Fruit fly (Drosophila melanogaster) Kc167 (cell line): ENCODE data around the gene CG5191.

ENCODE experiments used
- Myc ChIP-seq: fragments of >200 bp; optimal IDR thresholded peaks from 2 replicates; lab custom pipeline; 2017; ENCODE audit warnings: missing external identifiers
- Sin3A ChIP-seq: fragments of >200 bp; optimal IDR thresholded peaks from 2 replicates; lab custom pipeline; 2018; ENCODE audit warnings: missing external identifiers
- h ChIP-seq: fragments of >200 bp; optimal IDR thresholded peaks from 3 replicates; lab custom pipeline; 2018; ENCODE audit warnings: missing external identifiers
- insv ChIP-seq: fragments of >200 bp; optimal IDR thresholded peaks from 3 replicates; lab custom pipeline; 2018; ENCODE audit warnings: missing external identifiers
- psq ChIP-seq: fragments of >200 bp; optimal IDR thresholded peaks from 2 replicates; lab custom pipeline; 2017; ENCODE audit warnings: missing external identifiers
- ttk ChIP-seq: sonication (Bioruptor generic); optimal IDR thresholded peaks from 2 replicates; lab custom pipeline; 2017; ENCODE audit warnings: missing external identifiers

Gene CG5191

dm6 chr3R:20560668-20561226 is at the start of gene CG5191:
TSS of gene CG5191 (plus strand) at chr3R:20560865.
- TF ChIP-seq Sin3A (no peak), insv (no peak), Myc (no peak), ttk (lab: Kevin White, UChicago) (no peak)

- TF ChIP-seq insv (no peak), h (lab: Kevin White, UChicago) (no peak), psq (no peak)
Observed at dm6 chr3R:20512368-20512767, 48.3 kb upstream of the CG5191 start, which contains the start of gene MFS9. TSS of gene MFS9 (minus strand) at chr3R:20512468.

dm6 chr3R:20534575-20534974 is 26.1 kb upstream of the CG5191 start, which contains the start of the genes MtnE and MtnD:
TSS of gene MtnE (minus strand) at chr3R:20534704.
TSS of gene MtnD (plus strand) at chr3R:20534962.
- no peak for TF ChIP-seq Myc
- TF ChIP-seq h (lab: Kevin White, UChicago) = no peak
- TF ChIP-seq psq = no peak
- no peak for TF ChIP-seq insv
- TF ChIP-seq Sin3A = no peak
- TF ChIP-seq ttk (lab: Kevin White, UChicago) = no peak

- no peak for TF ChIP-seq Myc
- no peak for TF ChIP-seq h (lab: Kevin White, UChicago)
- no peak for TF ChIP-seq Sin3A
- TF ChIP-seq insv = no peak
- no peak for TF ChIP-seq ttk (lab: Kevin White, UChicago)
- no peak for TF ChIP-seq psq
Observed at dm6 chr3R:20542283-20543144, 18.2 kb upstream of the CG5191 start.

dm6 chr3R:20543220-20543619 is 17.4 kb upstream of the CG5191 start:
- TF ChIP-seq psq (no peak), Myc (no peak), ttk (lab: Kevin White, UChicago) (no peak), insv (no peak), Sin3A (no peak), h (lab: Kevin White, UChicago) (no peak)

dm6 chr3R:20543719-20544118 is 16.9 kb upstream of the CG5191 start:
- TF ChIP-seq ttk (lab: Kevin White, UChicago) = no peak
- TF ChIP-seq psq = no peak
- TF ChIP-seq h (lab: Kevin White, UChicago) = no peak
- TF ChIP-seq Sin3A = no peak
- no peak for TF ChIP-seq Myc

- no peak for TF ChIP-seq h (lab: Kevin White, UChicago)
- no peak for TF ChIP-seq psq
- no peak for TF ChIP-seq Myc
Observed at dm6 chr3R:20544952-20545351, 15.7 kb upstream of the CG5191 start.

- TF ChIP-seq Sin3A (no peak), psq (no peak), h (lab: Kevin White, UChicago) (no peak), insv (no peak)
Observed at dm6 chr3R:20545678-20546077, 15.0 kb upstream of the CG5191 start.

- TF ChIP-seq Sin3A = no peak
- no peak for TF ChIP-seq psq
- no peak for TF ChIP-seq h (lab: Kevin White, UChicago)
- no peak for TF ChIP-seq ttk (lab: Kevin White, UChicago)
- no peak for TF ChIP-seq Myc
Observed at dm6 chr3R:20546662-20547620, 13.7 kb upstream of the CG5191 start.

- TF ChIP-seq Myc = no peak
- TF ChIP-seq psq = no peak
- TF ChIP-seq ttk (lab: Kevin White, UChicago) = no peak
- TF ChIP-seq h (lab: Kevin White, UChicago) = no peak
- TF ChIP-seq insv = no peak
- TF ChIP-seq Sin3A = no peak
Observed at dm6 chr3R:20547758-20548157, 12.9 kb upstream of the CG5191 start.

- no peak for TF ChIP-seq Myc
- no peak for TF ChIP-seq Sin3A
- no peak for TF ChIP-seq h (lab: Kevin White, UChicago)
- no peak for TF ChIP-seq ttk (lab: Kevin White, UChicago)
- no peak for TF ChIP-seq insv
- TF ChIP-seq psq = no peak
Observed at dm6 chr3R:20548255-20548654, 12.4 kb upstream of the CG5191 start.

- TF ChIP-seq Sin3A = no peak
- TF ChIP-seq insv = no peak
- no peak for TF ChIP-seq h (lab: Kevin White, UChicago)
- no peak for TF ChIP-seq ttk (lab: Kevin White, UChicago)
- TF ChIP-seq Myc = no peak
- TF ChIP-seq psq = no peak
Observed at dm6 chr3R:20549017-20549854, 11.4 kb upstream of the CG5191 start.
